Worm (Caenorhabditis elegans): ENCODE measurements around the gene Y10G11A.1.

- no peak for TF ChIP-seq lin-13 (tag; optimal IDR thresholded peaks at IDR 0.05)
- no peak for TF ChIP-seq snpc-4 (tag; optimal IDR thresholded peaks at IDR 0.05)
- no peak for TF ChIP-seq sem-2 (GFP tag; optimal IDR thresholded peaks at IDR 0.05)
- no peak for TF ChIP-seq pha-4 (tag; optimal IDR thresholded peaks at IDR 0.05)
- TF ChIP-seq ces-1 (GFP tag; optimal IDR thresholded peaks at IDR 0.05): no peak
- TF ChIP-seq sptf-1 (tag; optimal IDR thresholded peaks at IDR 0.05): no peak
- no peak for TF ChIP-seq unc-62 (GFP tag; optimal IDR thresholded peaks at IDR 0.05)
- no peak for TF ChIP-seq cnd-1 (tag; optimal IDR thresholded peaks at IDR 0.05)
- no peak for TF ChIP-seq nhr-28 (tag; optimal IDR thresholded peaks at IDR 0.05)
- no peak for TF ChIP-seq unc-39 (tag; optimal IDR thresholded peaks at IDR 0.05)
- no peak for TF ChIP-seq nhr-76 (tag; optimal IDR thresholded peaks at IDR 0.05)
These were observed 22.2 kb downstream of the Y10G11A.1 start for ce11 chrIV:16446664-16447063.
